Worm (Caenorhabditis elegans) whole organism, young adult: ENCODE results near the gene cutl-19.
A peak's percentile ranks its signal among the peaks of the same experiment; 100 is the strongest.

Source experiments
- B0035.1 ChIP-seq: sonication (generic microtip); optimal IDR thresholded peaks from 2 replicates; lab custom pipeline; 2016; ENCODE audit warnings: missing genetic modification characterization, mild to moderate bottlenecking, missing compliant biosample characterization, missing genotype, missing genetic modification reagents
- B0336.3 ChIP-seq: fragments of 200-800 bp; sonication (Bioruptor generic); IDR thresholded peaks from 2 replicates; pipeline ENCODE4 v1.3.6; 2022; ENCODE audit warnings: missing genetic modification characterization, missing compliant biosample characterization
- C06A6.2 ChIP-seq: fragments of 200-800 bp; sonication (Bioruptor generic); conservative IDR thresholded peaks from 2 replicates; pipeline ENCODE4 v1.3.6; 2022; ENCODE audit warnings: missing genetic modification characterization, missing compliant biosample characterization
- D2030.7 ChIP-seq: fragments of 200-800 bp; sonication (Bioruptor generic); IDR thresholded peaks from 2 replicates; pipeline ENCODE4 v1.3.6; 2022; ENCODE audit warnings: missing genetic modification reagents, missing genetic modification characterization, missing compliant biosample characterization
- F39B2.1 ChIP-seq: fragments of 200-800 bp; sonication (Bioruptor generic); IDR thresholded peaks from 2 replicates; pipeline ENCODE4 v1.3.6; 2022; ENCODE audit warnings: missing genetic modification reagents, missing genetic modification characterization, missing compliant biosample characterization
- F49E8.2 ChIP-seq: sonication (generic microtip); optimal IDR thresholded peaks from 3 replicates; lab custom pipeline; 2017; ENCODE audit warnings: missing genetic modification characterization, mild to moderate bottlenecking, missing compliant biosample characterization, antibody characterized with exemption, moderate library complexity; ENCODE audit not compliant: insufficient read depth
- F52B5.7 ChIP-seq: sonication (generic microtip); optimal IDR thresholded peaks from 2 replicates; lab custom pipeline; 2016; ENCODE audit warnings: mild to moderate bottlenecking, missing genetic modification characterization, missing compliant biosample characterization
- F57C9.4 ChIP-seq: sonication (generic microtip); optimal IDR thresholded peaks from 2 replicates; lab custom pipeline; 2017; ENCODE audit warnings: mild to moderate bottlenecking, missing genetic modification characterization, missing compliant biosample characterization
- K11D2.4 ChIP-seq: fragments of 200-800 bp; sonication (Bioruptor generic); IDR thresholded peaks from 2 replicates; pipeline ENCODE4 v1.3.6; 2022; ENCODE audit warnings: missing genetic modification reagents, missing genetic modification characterization, missing compliant biosample characterization
- K12H6.12 ChIP-seq: fragments of 200-800 bp; sonication (Bioruptor generic); optimal IDR thresholded peaks from 2 replicates; lab custom pipeline; 2018; ENCODE audit warnings: mild to moderate bottlenecking, missing genetic modification characterization, missing compliant biosample characterization
- Y67H2A.10 ChIP-seq: fragments of 200-800 bp; sonication (Bioruptor generic); conservative IDR thresholded peaks from 2 replicates; pipeline ENCODE4 v1.3.6; 2022; ENCODE audit warnings: missing genetic modification reagents, missing genetic modification characterization, missing compliant biosample characterization
- Y95B8A.8 ChIP-seq: fragments of 200-800 bp; sonication (Bioruptor generic); IDR thresholded peaks from 2 replicates; pipeline ENCODE4 v1.3.6; 2022; ENCODE audit warnings: missing genetic modification reagents, missing genetic modification characterization, missing compliant biosample characterization
- aptf-2 ChIP-seq: fragments of 200-800 bp; sonication (Bioruptor generic); conservative IDR thresholded peaks from 2 replicates; pipeline ENCODE4 v1.3.6; 2022; ENCODE audit warnings: missing genetic modification reagents, missing genetic modification characterization, missing compliant biosample characterization
- bed-1 ChIP-seq: fragments of 200-800 bp; sonication (Bioruptor generic); IDR thresholded peaks from 2 replicates; pipeline ENCODE4 v1.3.6; 2022; ENCODE audit warnings: missing genetic modification reagents, missing genetic modification characterization, missing compliant biosample characterization
- cebp-1 ChIP-seq, 2 experiments: fragments of 200-800 bp in 1 of 2; sonication (Bioruptor generic) in 1 of 2; sonication (generic microtip) in 1 of 2; IDR thresholded peaks in 1 of 2; optimal IDR thresholded peaks in 1 of 2; 2 replicates each; pipeline versions ENCODE4 v1.3.6 to Lab custom; 2017 to 2022; ENCODE audit warnings: missing compliant biosample characterization in 2 of 2, missing genetic modification characterization in 2 of 2, mild to moderate bottlenecking in 1 of 2, missing genetic modification reagents in 1 of 2, moderate library complexity in 1 of 2
- cebp-2 ChIP-seq: fragments of 200-800 bp; sonication (Bioruptor generic); IDR thresholded peaks from 2 replicates; pipeline ENCODE4 v1.3.6; 2022; ENCODE audit warnings: missing genetic modification characterization, missing compliant biosample characterization
- ceh-100 ChIP-seq: fragments of 200-800 bp; sonication (Bioruptor generic); IDR thresholded peaks from 2 replicates; pipeline ENCODE4 v1.3.6; 2022; ENCODE audit warnings: missing genetic modification reagents, missing genetic modification characterization, missing compliant biosample characterization
- ceh-58 ChIP-seq: fragments of 200-800 bp; sonication (Bioruptor generic); IDR thresholded peaks from 2 replicates; pipeline ENCODE4 v1.3.6; 2022; ENCODE audit warnings: missing genetic modification characterization, missing compliant biosample characterization
- ceh-79 ChIP-seq: sonication (generic microtip); optimal IDR thresholded peaks from 2 replicates; lab custom pipeline; 2017; ENCODE audit warnings: mild to moderate bottlenecking, missing genetic modification characterization, missing compliant biosample characterization
- fkh-3 ChIP-seq: sonication (generic microtip); optimal IDR thresholded peaks from 2 replicates; lab custom pipeline; 2016; ENCODE audit warnings: mild to moderate bottlenecking, missing genetic modification characterization, missing compliant biosample characterization
- gei-17 ChIP-seq: fragments of 200-800 bp; sonication (Bioruptor generic); optimal IDR thresholded peaks from 2 replicates; lab custom pipeline; 2018; ENCODE audit warnings: mild to moderate bottlenecking, missing genetic modification characterization, missing compliant biosample characterization
- hlh-26 ChIP-seq: fragments of 200-800 bp; sonication (Bioruptor generic); conservative IDR thresholded peaks from 2 replicates; pipeline ENCODE4 v1.3.6; 2022; ENCODE audit warnings: missing genetic modification reagents, missing genetic modification characterization, missing compliant biosample characterization
- let-607 ChIP-seq, 2 experiments: fragments of 200-800 bp in 1 of 2; sonication (Bioruptor generic) in 1 of 2; sonication (generic microtip) in 1 of 2; optimal IDR thresholded peaks; 2 replicates each; lab custom pipeline; 2016 to 2018; ENCODE audit warnings: mild to moderate bottlenecking in 2 of 2, missing compliant biosample characterization in 2 of 2, missing genetic modification characterization in 2 of 2, moderate library complexity in 2 of 2, missing genotype in 1 of 2
- lin-26 ChIP-seq: fragments of 200-800 bp; sonication (Bioruptor generic); IDR thresholded peaks from 2 replicates; pipeline ENCODE4 v1.3.6; 2022; ENCODE audit warnings: missing genetic modification reagents, missing genetic modification characterization, missing compliant biosample characterization
- lin-35 ChIP-seq, 3 experiments: fragments of 150-350 bp in 2 of 3; sonication (generic microtip) in 1 of 3; optimal IDR thresholded peaks; 2 replicates each; lab custom pipeline; 2014 to 2018; ENCODE audit warnings: missing biosample characterization in 3 of 3, missing genetic modification characterization in 3 of 3, missing genetic modification reagents in 3 of 3
- lin-40 ChIP-seq: sonication (generic microtip); optimal IDR thresholded peaks from 2 replicates; lab custom pipeline; 2016; ENCODE audit warnings: missing genetic modification characterization, mild to moderate bottlenecking, missing compliant biosample characterization, missing genotype, missing genetic modification reagents
- lsl-1 ChIP-seq: fragments of 200-800 bp; sonication (Bioruptor generic); optimal IDR thresholded peaks from 2 replicates; lab custom pipeline; 2018; ENCODE audit warnings: mild to moderate bottlenecking, missing genetic modification characterization, moderate library complexity, missing compliant biosample characterization
- madf-3 ChIP-seq: fragments of 200-800 bp; sonication (Bioruptor generic); IDR thresholded peaks from 2 replicates; pipeline ENCODE4 v1.3.6; 2022; ENCODE audit warnings: missing genetic modification reagents, missing genetic modification characterization, missing compliant biosample characterization
- madf-8 ChIP-seq: fragments of 200-800 bp; sonication (Bioruptor generic); conservative IDR thresholded peaks from 2 replicates; pipeline ENCODE4 v1.3.6; 2022; ENCODE audit warnings: missing genetic modification reagents, missing genetic modification characterization, missing compliant biosample characterization
- mcd-1 ChIP-seq: fragments of 200-800 bp; sonication (Bioruptor generic); IDR thresholded peaks from 2 replicates; pipeline ENCODE4 v1.3.6; 2022; ENCODE audit warnings: missing genetic modification reagents, missing genetic modification characterization, missing compliant biosample characterization
- mxl-1 ChIP-seq: sonication (generic microtip); optimal IDR thresholded peaks from 2 replicates; lab custom pipeline; 2016; ENCODE audit warnings: missing genetic modification characterization, missing compliant biosample characterization
- nfya-1 ChIP-seq: sonication (generic microtip); optimal IDR thresholded peaks from 2 replicates; lab custom pipeline; 2017; ENCODE audit warnings: antibody characterized with exemption, missing compliant biosample characterization, missing genetic modification characterization, borderline replicate concordance; ENCODE audit not compliant: insufficient read depth
- nhr-120 ChIP-seq: fragments of 200-800 bp; sonication (Bioruptor generic); IDR thresholded peaks from 2 replicates; pipeline ENCODE4 v1.3.6; 2022; ENCODE audit warnings: missing genetic modification characterization, missing compliant biosample characterization
- pbrm-1 ChIP-seq: fragments of 200-800 bp; sonication (Bioruptor generic); IDR thresholded peaks from 2 replicates; pipeline ENCODE4 v1.3.6; 2022; ENCODE audit warnings: missing genetic modification reagents, missing genetic modification characterization, missing compliant biosample characterization
- rec-8 ChIP-seq, 2 experiments: sonication (generic microtip); optimal IDR thresholded peaks; 2 replicates each; lab custom pipeline; 2016; ENCODE audit warnings: mild to moderate bottlenecking in 2 of 2, missing genetic modification characterization in 2 of 2, missing genetic modification reagents in 2 of 2, missing genotype in 2 of 2, missing biosample characterization in 1 of 2, missing compliant biosample characterization in 1 of 2, moderate library complexity in 1 of 2
- repo-1 ChIP-seq: sonication (generic microtip); optimal IDR thresholded peaks from 2 replicates; lab custom pipeline; 2017; ENCODE audit warnings: mild to moderate bottlenecking, missing genetic modification characterization, missing compliant biosample characterization
- rpc-1 ChIP-seq, 2 experiments: fragments of 150-350 bp in 1 of 2; sonication (generic microtip) in 1 of 2; optimal IDR thresholded peaks; 2 replicates each; lab custom pipeline; 2014 to 2018; ENCODE audit warnings: missing biosample characterization in 1 of 2, missing genetic modification characterization in 1 of 2, missing genetic modification reagents in 1 of 2, missing genotype in 1 of 2
- sdz-38 ChIP-seq: sonication (generic microtip); optimal IDR thresholded peaks from 2 replicates; lab custom pipeline; 2016; ENCODE audit warnings: missing genotype, missing genetic modification characterization, missing compliant biosample characterization
- sea-2 ChIP-seq: fragments of 200-800 bp; sonication (Bioruptor generic); IDR thresholded peaks from 2 replicates; pipeline ENCODE4 v1.3.6; 2022; ENCODE audit warnings: missing genetic modification characterization, missing compliant biosample characterization
- somi-1 ChIP-seq: fragments of 200-800 bp; sonication (Bioruptor generic); optimal IDR thresholded peaks from 2 replicates; lab custom pipeline; 2018; ENCODE audit warnings: mild to moderate bottlenecking, missing genetic modification characterization, missing compliant biosample characterization
- sptf-2 ChIP-seq: fragments of 200-800 bp; sonication (Bioruptor generic); optimal IDR thresholded peaks from 2 replicates; lab custom pipeline; 2018; ENCODE audit warnings: mild to moderate bottlenecking, missing genetic modification characterization, missing compliant biosample characterization
- tbx-9 ChIP-seq: sonication (generic microtip); optimal IDR thresholded peaks from 2 replicates; lab custom pipeline; 2016; ENCODE audit warnings: borderline replicate concordance, missing genetic modification characterization, inconsistent platforms, missing compliant biosample characterization
- unc-130 ChIP-seq: sonication (generic microtip); optimal IDR thresholded peaks from 2 replicates; lab custom pipeline; 2016; ENCODE audit warnings: missing genetic modification reagents, missing genetic modification characterization, missing compliant biosample characterization
- zfh-2 ChIP-seq: fragments of 200-800 bp; sonication (Bioruptor generic); conservative IDR thresholded peaks from 2 replicates; pipeline ENCODE4 v1.3.6; 2022; ENCODE audit warnings: missing genetic modification reagents, missing genetic modification characterization, missing compliant biosample characterization
- ztf-26 ChIP-seq: sonication (generic microtip); optimal IDR thresholded peaks from 2 replicates; lab custom pipeline; 2017; ENCODE audit warnings: missing genetic modification characterization, missing compliant biosample characterization
- ztf-3 ChIP-seq: fragments of 200-800 bp; sonication (Bioruptor generic); optimal IDR thresholded peaks from 2 replicates; lab custom pipeline; 2018; ENCODE audit warnings: mild to moderate bottlenecking, missing genetic modification characterization, missing compliant biosample characterization

Gene cutl-19

DNA sequence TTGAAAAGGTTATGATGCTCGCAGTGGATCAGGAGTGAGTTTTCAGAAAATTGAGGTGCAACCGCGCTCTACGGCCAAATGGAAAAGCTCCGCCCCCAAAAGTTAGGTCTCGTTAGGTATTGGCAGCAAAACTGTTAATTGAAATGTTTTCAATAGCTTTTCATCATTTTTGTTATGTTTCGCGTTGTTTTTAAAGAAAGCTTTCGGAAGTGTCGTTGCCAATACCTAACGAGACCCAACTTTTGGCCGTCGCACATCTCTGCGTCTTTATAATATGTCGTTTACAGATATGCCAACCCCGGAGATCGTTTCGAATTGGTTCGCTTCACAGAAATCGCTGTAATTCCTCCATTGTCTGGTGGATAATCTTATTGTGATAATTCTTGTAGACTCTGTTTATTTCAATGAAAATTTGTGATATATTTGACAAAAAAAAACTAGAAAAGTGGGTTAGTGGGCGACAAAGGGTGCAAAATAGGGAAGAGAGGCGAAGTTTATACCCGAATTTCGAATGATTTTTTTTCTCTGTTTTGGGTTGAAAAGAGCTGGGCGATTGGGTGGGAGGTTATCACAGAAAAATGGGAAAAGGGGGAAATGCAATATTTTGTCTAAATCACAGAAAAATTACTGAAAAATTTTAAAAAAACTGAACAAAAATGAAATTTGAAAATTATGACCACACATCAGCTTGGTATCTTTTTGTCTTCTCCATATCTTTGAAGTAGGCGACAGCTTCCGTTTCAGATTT lies 20.9 kb downstream of the cutl-19 start (continued):
- TF ChIP-seq zfh-2 (no peak), repo-1 (tag; lab: Kevin White, UChicago) (peak; percentile 91), hlh-26 (GFP tag; lab: Robert Waterston, UW) (no peak), K12H6.12 (tag; lab: Kevin White, UChicago) (no peak), ztf-3 (no peak), C06A6.2 (GFP tag; lab: Robert Waterston, UW) (no peak; the same call in 1 of the 2 replicates), sea-2 (GFP tag; lab: Robert Waterston, UW) (no peak), aptf-2 (no peak), ceh-58 (GFP tag; lab: Robert Waterston, UW) (no peak), rpc-1 (optimal IDR thresholded peaks at IDR 0.05; lab: Kevin White, UChicago) (no peak), rpc-1 (tag; optimal IDR thresholded peaks at IDR 0.05; lab: Kevin White, UChicago) (no peak), lin-26 (GFP tag; lab: Robert Waterston, UW) (peak; percentile 62; the same call in 1 of the 2 replicates), tbx-9 (tag; lab: Kevin White, UChicago) (no peak), lsl-1 (GFP tag; lab: Kevin White, UChicago) (no peak), F39B2.1 (GFP tag; lab: Robert Waterston, UW) (no peak), F49E8.2 (tag; lab: Kevin White, UChicago) (no peak), Y95B8A.8 (GFP tag; lab: Robert Waterston, UW) (0 out of 2 replicates have a peak, but pooled peaks have one; percentile 20), ztf-26 (tag; lab: Kevin White, UChicago) (no peak), bed-1 (GFP tag; lab: Robert Waterston, UW) (no peak), cebp-2 (GFP tag; lab: Robert Waterston, UW) (no peak), madf-3 (0 out of 2 replicates have a peak, but pooled peaks have one; percentile 57), B0336.3 (GFP tag; lab: Robert Waterston, UW) (peak; percentile 68), let-607 (tag; optimal IDR thresholded peaks at IDR 0.05; lab: Kevin White, UChicago) (peak in 1 of 2 experiments; percentile 20), gei-17 (GFP tag; lab: Kevin White, UChicago) (peak; percentile 11), nhr-120 (GFP tag; lab: Robert Waterston, UW) (no peak), madf-8 (GFP tag; lab: Robert Waterston, UW) (no peak; the same call in 1 of the 2 replicates), ceh-100 (GFP tag; lab: Robert Waterston, UW) (no peak), mxl-1 (tag; lab: Kevin White, UChicago) (no peak), lin-40 (tag; lab: Kevin White, UChicago) (peak; percentile 50), mcd-1 (GFP tag; lab: Robert Waterston, UW) (peak; percentile 75), lin-35 (GFP tag; optimal IDR thresholded peaks at IDR 0.05; lab: Kevin White, UChicago) (no peak), somi-1 (no peak), rec-8 (tag; optimal IDR thresholded peaks at IDR 0.05; lab: Kevin White, UChicago) (no peak), pbrm-1 (no peak; the same call in 1 of the 2 replicates), F57C9.4 (no peak), D2030.7 (no peak), F52B5.7 (tag; lab: Kevin White, UChicago) (peak; percentile 11), nfya-1 (no peak), Y67H2A.10 (GFP tag; lab: Robert Waterston, UW) (no peak), unc-130 (GFP tag; lab: Kevin White, UChicago) (no peak), B0035.1 (tag; lab: Kevin White, UChicago) (no peak), fkh-3 (tag; lab: Kevin White, UChicago) (no peak), sptf-2 (GFP tag; lab: Kevin White, UChicago) (no peak), ceh-79 (tag; lab: Kevin White, UChicago) (no peak), sdz-38 (tag; lab: Kevin White, UChicago) (no peak), cebp-1 (GFP tag; IDR thresholded peaks at IDR 0.05; lab: Robert Waterston, UW) (0 out of 2 replicates have a peak, but pooled peaks have one; percentile 12), cebp-1 (tag; optimal IDR thresholded peaks at IDR 0.05; lab: Kevin White, UChicago) (peak; percentile 68), K11D2.4 (GFP tag; lab: Robert Waterston, UW) (no peak)
